Fruit fly (Drosophila melanogaster): ENCODE measurements around the gene CG3558.

CG3558 gene

DNA sequence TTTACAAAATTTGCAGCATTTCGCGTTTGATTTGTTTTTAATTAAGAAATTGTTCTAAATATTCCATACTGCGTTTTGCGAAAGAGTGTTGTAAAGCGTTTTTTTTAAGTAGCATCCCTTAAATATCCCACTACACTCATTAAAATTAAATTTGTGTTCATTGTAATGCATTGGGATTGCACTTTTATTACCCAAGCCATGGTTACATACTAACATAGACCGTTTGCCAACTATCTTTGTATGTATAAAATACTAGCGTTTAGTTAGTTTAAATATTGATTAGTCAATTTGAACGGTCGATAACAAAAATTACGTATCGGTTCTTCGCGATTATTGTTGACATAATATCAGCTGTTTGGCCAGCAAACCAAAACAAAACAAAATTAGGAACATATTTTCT, 47.1 kb downstream of the CG3558 start, which contains the start of the genes cnir and CG17221 (continued):
- TF ChIP-seq crol (GFP tag; IDR thresholded peaks at IDR 0.05) (no peak), h (optimal IDR thresholded peaks at IDR 0.05) (no peak), Antp (GFP tag; optimal IDR thresholded peaks at IDR 0.05) (peak; percentile 69), Tbp (GFP tag; optimal IDR thresholded peaks at IDR 0.05) (no peak), sqz (GFP tag; optimal IDR thresholded peaks at IDR 0.05) (no peak), CG4328 (GFP tag; optimal IDR thresholded peaks at IDR 0.05) (peak; percentile 61), caup (GFP tag; optimal IDR thresholded peaks at IDR 0.05; ENCODE audit: severe bottlenecking) (peak; percentile 58), CG18262 (tag; optimal IDR thresholded peaks at IDR 0.05) (peak; percentile 55), Hr39 (optimal IDR thresholded peaks at IDR 0.05) (no peak), H15 (GFP tag; IDR thresholded peaks at IDR 0.05) (no peak), Dll (GFP tag; IDR thresholded peaks at IDR 0.05; ENCODE audit: partially characterized antibody) (peak; percentile 72), CG6254 (GFP tag; optimal IDR thresholded peaks at IDR 0.05) (no peak), CG6272 (GFP tag; IDR thresholded peaks at IDR 0.05) (peak; percentile 17; the same call in 1 of the 2 replicates), fd3F (GFP tag; optimal IDR thresholded peaks at IDR 0.05) (peak; percentile 58), Dref (GFP tag; IDR thresholded peaks at IDR 0.05) (peak; percentile 56), CG10565 (GFP tag; optimal IDR thresholded peaks at IDR 0.05) (no peak), ems (GFP tag; optimal IDR thresholded peaks at IDR 0.05) (peak; percentile 67), ssp (GFP tag; IDR thresholded peaks at IDR 0.05) (peak; percentile 35; the same call in 1 of the 2 replicates), oc (tag; optimal IDR thresholded peaks at IDR 0.05) (no peak), Fer3 (tag; optimal IDR thresholded peaks at IDR 0.05) (peak; percentile 66), CG2120 (GFP tag; optimal IDR thresholded peaks at IDR 0.05) (peak; percentile 87), z (GFP tag; IDR thresholded peaks at IDR 0.05) (no peak), nau (GFP tag; optimal IDR thresholded peaks at IDR 0.05) (no peak), gfzf (GFP tag; optimal IDR thresholded peaks at IDR 0.05) (peak; percentile 75), CG10147 (GFP tag; optimal IDR thresholded peaks at IDR 0.05) (peak; percentile 55), CG4730 (GFP tag; IDR thresholded peaks at IDR 0.05) (no peak), Rfx (GFP tag; IDR thresholded peaks at IDR 0.05) (peak; percentile 68), ERR (GFP tag; optimal IDR thresholded peaks at IDR 0.05) (peak; percentile 48), tx (GFP tag; optimal IDR thresholded peaks at IDR 0.05) (peak; percentile 64), chinmo (GFP tag; IDR thresholded peaks at IDR 0.05; ENCODE audit: partially characterized antibody) (no peak), Ada2b (GFP tag; IDR thresholded peaks at IDR 0.05) (no peak), Sox102F (GFP tag; optimal IDR thresholded peaks at IDR 0.05) (peak; percentile 60), zen (tag; optimal IDR thresholded peaks at IDR 0.05) (peak; percentile 78), CG7556 (GFP tag; optimal IDR thresholded peaks at IDR 0.05) (peak; percentile 54), al (GFP tag; IDR thresholded peaks at IDR 0.05) (no peak), hb (GFP tag; IDR thresholded peaks at IDR 0.05; ENCODE audit: partially characterized antibody) (no peak), CG1792 (GFP tag; optimal IDR thresholded peaks at IDR 0.05) (no peak), Sry-δ (GFP tag; optimal IDR thresholded peaks at IDR 0.05) (peak; percentile 72), CG15011 (GFP tag; optimal IDR thresholded peaks at IDR 0.05) (peak; percentile 29), Doc2 (GFP tag; IDR thresholded peaks at IDR 0.05) (no peak), tin (GFP tag; optimal IDR thresholded peaks at IDR 0.05) (peak; percentile 67), HmgD (GFP tag; optimal IDR thresholded peaks at IDR 0.05) (no peak), CG7745 (tag; optimal IDR thresholded peaks at IDR 0.05) (peak; percentile 48), CG12299 (tag; optimal IDR thresholded peaks at IDR 0.05) (peak; percentile 61), otp (GFP tag; IDR thresholded peaks at IDR 0.05) (peak; percentile 28; the same call in 1 of the 3 replicates), corto (GFP tag; optimal IDR thresholded peaks at IDR 0.05) (no peak), CG4820 (GFP tag; optimal IDR thresholded peaks at IDR 0.05) (peak; percentile 62), MESR4 (GFP tag; optimal IDR thresholded peaks at IDR 0.05) (peak; percentile 16), abd-A (tag; optimal IDR thresholded peaks at IDR 0.05) (no peak), CG1832 (GFP tag; optimal IDR thresholded peaks at IDR 0.05) (no peak), NFAT (GFP tag; IDR thresholded peaks at IDR 0.05) (peak; percentile 47; the same call in 1 of the 2 replicates), pho (GFP tag; optimal IDR thresholded peaks at IDR 0.05) (peak; percentile 68)
